Fruit fly (Drosophila melanogaster): ENCODE measurements around the gene CG3726.

Gene CG3726

DNA sequence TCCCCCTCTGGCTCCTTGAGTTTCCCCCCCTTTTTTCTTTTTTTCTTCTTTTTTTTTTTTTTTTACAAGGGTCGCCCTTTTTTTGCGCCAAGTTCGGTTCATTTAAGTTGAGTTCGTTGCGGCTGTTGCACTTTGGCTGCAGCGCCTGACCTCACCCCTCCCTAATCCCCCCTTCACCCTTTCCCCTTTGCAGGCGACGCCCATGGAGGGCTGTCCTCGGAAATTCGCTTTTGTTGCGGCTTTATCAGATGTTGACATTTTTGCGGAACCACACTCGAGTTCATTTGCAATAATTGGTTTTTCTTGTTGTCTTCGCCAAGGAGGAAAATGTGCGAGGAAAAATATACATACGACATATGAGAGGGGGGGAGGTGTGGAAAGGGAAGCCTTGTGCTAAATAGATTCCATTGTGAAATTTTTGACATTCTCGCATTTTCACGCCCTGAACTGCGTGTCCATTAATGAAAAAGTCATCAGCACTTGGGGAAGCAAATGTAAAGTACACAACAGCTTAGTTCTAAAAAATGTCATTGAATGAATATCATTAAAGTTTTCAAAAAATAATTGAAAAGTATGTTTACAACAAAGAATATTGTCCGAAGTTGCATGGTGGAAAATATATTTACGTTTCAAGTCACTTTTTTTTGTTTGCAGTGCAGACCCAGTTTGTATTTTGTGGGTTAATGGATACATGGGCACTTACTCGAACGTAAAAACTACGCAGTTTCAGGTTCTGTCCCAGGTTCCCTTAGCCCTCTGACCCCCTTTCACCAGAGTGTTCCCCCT, 57.7 kb downstream of the CG3726 start (continued):
- TF ChIP-seq cyc (GFP tag; optimal IDR thresholded peaks at IDR 0.05), result no peak
- peak; percentile 25 for TF ChIP-seq dsx (GFP tag; optimal IDR thresholded peaks at IDR 0.05; ENCODE audit: poor library complexity, severe bottlenecking)
- TF ChIP-seq CG6854 (GFP tag; optimal IDR thresholded peaks at IDR 0.05), result no peak
- TF ChIP-seq CG32006 (GFP tag; optimal IDR thresholded peaks at IDR 0.05), result peak; percentile 31
- TF ChIP-seq Eip75B (GFP tag; optimal IDR thresholded peaks at IDR 0.05), result peak; percentile 11
- no peak for TF ChIP-seq Ets21C (GFP tag; optimal IDR thresholded peaks at IDR 0.05)
- no peak for TF ChIP-seq fkh (GFP tag; optimal IDR thresholded peaks at IDR 0.05)
- TF ChIP-seq CG8119 (GFP tag; IDR thresholded peaks at IDR 0.05), result peak; percentile 50; the same call in 2 of the 3 replicates
- TF ChIP-seq Met (GFP tag; optimal IDR thresholded peaks at IDR 0.05), result no peak
- TF ChIP-seq Lpt (GFP tag; optimal IDR thresholded peaks at IDR 0.05), result no peak
- peak; percentile 56; the same call in 2 of the 3 replicates for TF ChIP-seq CG6163 (GFP tag; IDR thresholded peaks at IDR 0.05)
- TF ChIP-seq CG3032 (tag; optimal IDR thresholded peaks at IDR 0.05), result peak; percentile 31
- no peak for TF ChIP-seq CG16779 (tag; optimal IDR thresholded peaks at IDR 0.05)
- peak; percentile 43 for TF ChIP-seq CG10669 (GFP tag; optimal IDR thresholded peaks at IDR 0.05)
- peak; percentile 16 for TF ChIP-seq CG6792 (GFP tag; optimal IDR thresholded peaks at IDR 0.05)
- TF ChIP-seq eg (GFP tag; IDR thresholded peaks at IDR 0.05), result 0 out of 3 replicates have a peak, but pooled peaks have one; percentile 8
- TF ChIP-seq esn (GFP tag; optimal IDR thresholded peaks at IDR 0.05), result no peak
- peak; percentile 92 for TF ChIP-seq Eip78C (GFP tag)
- no peak for TF ChIP-seq Smox (GFP tag; optimal IDR thresholded peaks at IDR 0.05)
- peak; percentile 50 for TF ChIP-seq CG15336 (GFP tag; IDR thresholded peaks at IDR 0.05)
- TF ChIP-seq CG1621 (tag; optimal IDR thresholded peaks at IDR 0.05), result no peak
- no peak for TF ChIP-seq CG11762 (GFP tag; optimal IDR thresholded peaks at IDR 0.05; ENCODE audit: insufficient read depth)
- TF ChIP-seq CG6276 (GFP tag; optimal IDR thresholded peaks at IDR 0.05), result no peak
- TF ChIP-seq CG9139 (GFP tag; optimal IDR thresholded peaks at IDR 0.05), result no peak
- no peak for TF ChIP-seq Sox14 (GFP tag; optimal IDR thresholded peaks at IDR 0.05)
- TF ChIP-seq CG4318 (GFP tag; optimal IDR thresholded peaks at IDR 0.05), result no peak

DNA sequence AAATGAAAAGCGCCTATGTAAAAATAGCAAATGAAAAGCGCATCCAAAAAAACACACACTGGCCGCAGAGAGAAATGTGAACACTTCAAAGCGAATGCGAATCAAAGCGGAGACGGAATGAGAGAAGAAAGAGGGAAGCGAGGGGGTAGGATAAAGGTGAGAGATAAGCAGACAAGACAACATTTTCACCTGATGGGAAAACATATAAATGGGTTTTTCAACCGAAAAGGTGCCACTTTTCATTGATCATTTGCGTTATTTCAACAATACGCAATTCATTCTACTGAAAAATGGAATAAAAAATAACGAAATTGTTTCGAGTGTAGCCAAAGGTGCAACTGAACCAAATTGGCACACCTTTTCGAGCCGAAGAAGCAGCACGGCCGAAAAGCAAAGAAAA, 60.2 kb downstream of the CG3726 start:
- TF ChIP-seq svp (GFP tag), result peak; percentile 38
- no peak for TF ChIP-seq CG16779 (tag; optimal IDR thresholded peaks at IDR 0.05)
- peak; percentile 59 for TF ChIP-seq CG6163 (GFP tag; IDR thresholded peaks at IDR 0.05)
- TF ChIP-seq OdsH (GFP tag; optimal IDR thresholded peaks at IDR 0.05), result peak; percentile 15
- peak; percentile 56; the same call in 2 of the 3 replicates for TF ChIP-seq CG8119 (GFP tag; IDR thresholded peaks at IDR 0.05)
- TF ChIP-seq Lpt (GFP tag; optimal IDR thresholded peaks at IDR 0.05), result no peak
- TF ChIP-seq CG32006 (GFP tag; optimal IDR thresholded peaks at IDR 0.05), result peak; percentile 48
- peak; percentile 43 for TF ChIP-seq CG15336 (GFP tag; IDR thresholded peaks at IDR 0.05)
- peak; percentile 40 for TF ChIP-seq Hr4 (GFP tag; optimal IDR thresholded peaks at IDR 0.05)
- no peak for TF ChIP-seq Sox15 (GFP tag; optimal IDR thresholded peaks at IDR 0.05)
- peak; percentile 29 for TF ChIP-seq dac (GFP tag; optimal IDR thresholded peaks at IDR 0.05)
- peak; percentile 57 for TF ChIP-seq eg (GFP tag; IDR thresholded peaks at IDR 0.05)
- no peak for TF ChIP-seq Hr38 (GFP tag; optimal IDR thresholded peaks at IDR 0.05)
- TF ChIP-seq Eip78C (GFP tag), result peak; percentile 54
- TF ChIP-seq CG4318 (GFP tag; optimal IDR thresholded peaks at IDR 0.05), result peak; percentile 29

DNA sequence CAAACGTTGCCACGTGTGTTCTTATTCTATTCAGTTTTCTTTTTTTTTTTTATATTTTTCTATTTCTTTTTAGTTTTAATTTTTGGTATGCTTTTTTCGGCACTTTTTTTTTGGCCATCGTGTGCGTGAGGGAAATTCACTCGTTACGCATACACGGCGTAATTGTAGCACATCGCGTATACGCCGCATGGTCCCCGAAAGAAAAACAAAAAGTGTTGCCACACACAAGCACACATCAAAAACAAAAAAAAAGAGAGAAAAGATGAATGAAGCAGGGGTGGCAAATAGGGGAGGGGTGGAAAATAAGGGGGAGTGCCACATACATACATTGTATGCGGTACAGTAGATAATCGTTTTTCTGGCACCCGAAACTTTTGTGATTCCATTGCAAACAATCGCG, 60.9 kb downstream of the CG3726 start:
- no peak for TF ChIP-seq CG16779 (tag; optimal IDR thresholded peaks at IDR 0.05)
- TF ChIP-seq CG7368 (GFP tag; optimal IDR thresholded peaks at IDR 0.05), result no peak
- no peak for TF ChIP-seq CG32006 (GFP tag; optimal IDR thresholded peaks at IDR 0.05)
- TF ChIP-seq fkh (GFP tag; optimal IDR thresholded peaks at IDR 0.05), result no peak
- TF ChIP-seq lz (GFP tag; optimal IDR thresholded peaks at IDR 0.05), result no peak
- TF ChIP-seq topi (GFP tag; optimal IDR thresholded peaks at IDR 0.05), result no peak
- TF ChIP-seq Eip78C (GFP tag), result no peak
- TF ChIP-seq CG11762 (GFP tag; optimal IDR thresholded peaks at IDR 0.05; ENCODE audit: insufficient read depth), result no peak
- TF ChIP-seq dac (GFP tag; optimal IDR thresholded peaks at IDR 0.05), result no peak
- no peak for TF ChIP-seq CG9139 (GFP tag; optimal IDR thresholded peaks at IDR 0.05)
- peak; percentile 38; the same call in 1 of the 2 replicates for TF ChIP-seq CG11294 (GFP tag; IDR thresholded peaks at IDR 0.05)
- TF ChIP-seq CG6276 (GFP tag; optimal IDR thresholded peaks at IDR 0.05), result peak; percentile 78
- no peak for TF ChIP-seq CG8319 (GFP tag; optimal IDR thresholded peaks at IDR 0.05)
- no peak for TF ChIP-seq CG10669 (GFP tag; optimal IDR thresholded peaks at IDR 0.05)
- TF ChIP-seq Met (GFP tag; optimal IDR thresholded peaks at IDR 0.05), result no peak
- TF ChIP-seq eg (GFP tag; IDR thresholded peaks at IDR 0.05), result peak; percentile 81
- TF ChIP-seq CG6163 (GFP tag; IDR thresholded peaks at IDR 0.05), result peak; percentile 50; the same call in 2 of the 3 replicates
- TF ChIP-seq CG4318 (GFP tag; optimal IDR thresholded peaks at IDR 0.05), result no peak
- no peak for TF ChIP-seq Hr4 (GFP tag; optimal IDR thresholded peaks at IDR 0.05)
- peak; percentile 49; the same call in 1 of the 2 replicates for TF ChIP-seq CG15336 (GFP tag; IDR thresholded peaks at IDR 0.05)
- no peak for TF ChIP-seq net (GFP tag; optimal IDR thresholded peaks at IDR 0.05)
- TF ChIP-seq Eip93F (GFP tag; optimal IDR thresholded peaks at IDR 0.05), result no peak
- no peak for TF ChIP-seq Sox15 (GFP tag; optimal IDR thresholded peaks at IDR 0.05)
- TF ChIP-seq CG6792 (GFP tag; optimal IDR thresholded peaks at IDR 0.05), result no peak
- TF ChIP-seq Gug (GFP tag; IDR thresholded peaks at IDR 0.05), result 0 out of 2 replicates have a peak, but pooled peaks have one; percentile 15
- peak; percentile 60; the same call in 2 of the 3 replicates for TF ChIP-seq CG8119 (GFP tag; IDR thresholded peaks at IDR 0.05)

Data from whole organism, prepupa.